Fruit fly (Drosophila melanogaster) Kc167 (cell line): ENCODE results near the gene CG14115.

ENCODE experiments used
- h ChIP-seq: fragments of >200 bp; optimal IDR thresholded peaks from 3 replicates; lab custom pipeline; 2018; ENCODE audit warnings: missing external identifiers
- psq ChIP-seq: fragments of >200 bp; optimal IDR thresholded peaks from 2 replicates; lab custom pipeline; 2017; ENCODE audit warnings: missing external identifiers
- ttk ChIP-seq: sonication (Bioruptor generic); optimal IDR thresholded peaks from 2 replicates; lab custom pipeline; 2017; ENCODE audit warnings: missing external identifiers

DNA sequence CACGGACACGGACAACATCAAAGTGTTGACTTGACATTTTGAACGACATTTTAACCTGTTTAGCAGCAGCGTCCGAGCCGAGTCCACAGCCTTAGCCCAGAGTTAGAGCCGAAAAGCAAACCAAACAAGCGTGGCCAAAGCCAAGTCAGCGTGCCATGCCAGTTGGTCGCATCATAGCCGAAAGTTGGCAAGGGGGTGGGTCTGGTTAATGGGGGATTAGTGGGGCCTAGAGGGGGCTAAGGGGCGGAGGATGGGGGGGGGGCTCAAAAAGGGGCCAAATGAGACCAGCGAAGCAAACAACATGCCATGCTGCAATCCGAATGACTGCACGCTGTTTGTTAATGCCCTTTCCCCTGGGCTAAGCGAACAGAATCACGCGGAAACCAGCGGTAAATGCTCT lies 37.9 kb upstream of the CG14115 start:
- TF ChIP-seq psq (lab: Kevin White, UChicago) = no peak
- no peak for TF ChIP-seq h (lab: Kevin White, UChicago)
- no peak for TF ChIP-seq ttk
